Fruit fly (Drosophila melanogaster): ENCODE results near the gene CG11723.

Gene CG11723

DNA sequence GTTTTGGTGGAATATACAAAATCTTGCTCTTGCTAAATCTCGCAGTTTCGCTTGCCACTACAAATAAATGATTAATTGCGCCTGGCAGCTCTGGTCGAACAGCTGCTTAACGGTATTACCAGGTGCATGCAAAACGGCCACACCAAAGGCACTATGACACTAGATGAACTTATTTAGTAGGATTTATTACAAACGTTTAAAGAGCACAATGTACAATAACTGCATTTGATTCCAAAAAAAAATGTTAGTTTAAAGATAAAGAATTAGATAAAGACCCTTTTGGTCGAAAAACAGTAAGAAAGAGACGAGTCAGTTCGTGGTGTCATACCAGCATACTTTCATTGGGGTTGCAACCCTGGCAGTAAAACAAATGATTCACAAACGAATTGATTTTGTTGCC, at the start of gene CG11723, which contains the start of gene Tbcd:
Gene CG11723 (minus strand): TSS at position 68 of the 400 bp plus-strand sequence.
Gene Tbcd (plus strand): TSS at position 311 of the 400 bp plus-strand sequence.
- TF ChIP-seq insv (optimal IDR thresholded peaks at IDR 0.05) (no peak), ttk (optimal IDR thresholded peaks at IDR 0.05) (no peak), Sin3A (optimal IDR thresholded peaks at IDR 0.05) (no peak), Myc (optimal IDR thresholded peaks at IDR 0.05) (no peak), h (optimal IDR thresholded peaks at IDR 0.05) (no peak), psq (optimal IDR thresholded peaks at IDR 0.05) (no peak)

- TF ChIP-seq h (optimal IDR thresholded peaks at IDR 0.05) (no peak), Sin3A (optimal IDR thresholded peaks at IDR 0.05) (no peak), insv (optimal IDR thresholded peaks at IDR 0.05) (no peak), Myc (optimal IDR thresholded peaks at IDR 0.05) (no peak), ttk (optimal IDR thresholded peaks at IDR 0.05) (no peak), psq (optimal IDR thresholded peaks at IDR 0.05) (no peak)
These were observed 48.3 kb upstream of the CG11723 start for dm6 chr2L:2195328-2195727.

DNA sequence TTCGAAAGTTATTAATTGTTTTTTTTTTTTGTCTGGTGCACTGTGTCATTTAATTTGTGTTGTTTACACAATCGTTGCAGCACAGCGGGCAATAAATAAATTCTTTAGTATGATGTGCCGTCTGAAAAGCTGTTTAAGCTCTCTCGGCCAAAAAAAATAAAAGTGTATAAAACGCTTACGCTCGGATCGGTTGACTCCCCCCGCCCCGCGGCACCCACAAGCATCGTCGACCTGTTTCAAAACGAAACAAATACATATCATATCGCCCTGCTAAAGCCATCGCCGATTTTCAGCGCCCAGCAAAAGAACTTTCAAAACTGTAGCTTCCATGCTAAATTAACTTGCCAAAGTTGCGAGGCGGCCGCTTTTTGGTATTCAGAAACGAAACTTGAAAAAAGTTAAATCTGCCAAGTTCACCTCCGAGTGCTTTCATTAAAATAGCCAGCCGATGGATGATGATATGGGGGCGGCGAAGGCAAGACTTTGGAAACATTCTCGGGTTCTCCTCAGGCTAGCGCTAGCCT, 47.3 kb upstream of the CG11723 start:
- TF ChIP-seq h (optimal IDR thresholded peaks at IDR 0.05) = peak; percentile 32
- TF ChIP-seq ttk (optimal IDR thresholded peaks at IDR 0.05) = no peak
- no peak for TF ChIP-seq Myc (optimal IDR thresholded peaks at IDR 0.05)
- peak; percentile 22 for TF ChIP-seq insv (optimal IDR thresholded peaks at IDR 0.05)
- no peak for TF ChIP-seq Sin3A (optimal IDR thresholded peaks at IDR 0.05)

- no peak for TF ChIP-seq Sin3A (optimal IDR thresholded peaks at IDR 0.05)
- TF ChIP-seq ttk (optimal IDR thresholded peaks at IDR 0.05) = no peak
- no peak for TF ChIP-seq psq (optimal IDR thresholded peaks at IDR 0.05)
- no peak for TF ChIP-seq insv (optimal IDR thresholded peaks at IDR 0.05)
- no peak for TF ChIP-seq h (optimal IDR thresholded peaks at IDR 0.05)
- TF ChIP-seq Myc (optimal IDR thresholded peaks at IDR 0.05) = no peak
These were observed 46.3 kb upstream of the CG11723 start for dm6 chr2L:2193357-2193780.

DNA sequence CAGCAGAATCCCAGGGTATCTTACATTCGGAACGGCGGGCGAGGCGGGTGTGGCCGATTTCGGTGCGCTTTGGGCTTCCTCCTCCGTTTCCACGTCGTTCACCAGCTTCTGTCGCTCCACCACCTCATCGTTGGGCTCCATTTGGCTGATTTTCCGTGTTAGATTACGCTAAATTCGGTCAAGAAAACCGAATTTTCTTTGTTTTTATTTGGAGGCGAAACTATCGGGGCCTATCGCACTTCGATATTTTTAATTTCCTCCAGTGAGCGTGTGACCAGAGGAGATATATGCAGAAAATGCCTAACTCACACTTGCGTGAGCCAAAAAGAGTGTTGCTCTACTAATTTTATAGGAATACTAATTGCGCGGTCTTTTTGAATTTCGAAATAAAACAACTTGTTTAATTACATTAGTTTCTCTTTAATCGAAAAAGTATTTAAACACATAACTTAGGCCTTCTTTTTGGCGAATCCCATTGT, 45.1 kb upstream of the CG11723 start, which contains the start of gene CG10874:
Gene CG10874 (minus strand): TSS at position 264 of the 479 bp plus-strand sequence.
- TF ChIP-seq insv (optimal IDR thresholded peaks at IDR 0.05) = no peak
- no peak for TF ChIP-seq ttk (optimal IDR thresholded peaks at IDR 0.05)
- TF ChIP-seq h (optimal IDR thresholded peaks at IDR 0.05) = no peak
- TF ChIP-seq Myc (optimal IDR thresholded peaks at IDR 0.05) = no peak
- TF ChIP-seq psq (optimal IDR thresholded peaks at IDR 0.05) = no peak
- no peak for TF ChIP-seq Sin3A (optimal IDR thresholded peaks at IDR 0.05)

dm6 chr2L:2191404-2191803, 44.3 kb upstream of the CG11723 start:
- TF ChIP-seq Sin3A (optimal IDR thresholded peaks at IDR 0.05) (no peak), Myc (optimal IDR thresholded peaks at IDR 0.05) (no peak), insv (optimal IDR thresholded peaks at IDR 0.05) (no peak), psq (optimal IDR thresholded peaks at IDR 0.05) (no peak), ttk (optimal IDR thresholded peaks at IDR 0.05) (no peak), h (optimal IDR thresholded peaks at IDR 0.05) (no peak)

- no peak for TF ChIP-seq h (optimal IDR thresholded peaks at IDR 0.05)
- no peak for TF ChIP-seq psq (optimal IDR thresholded peaks at IDR 0.05)
- TF ChIP-seq Sin3A (optimal IDR thresholded peaks at IDR 0.05) = no peak
These were observed 43.6 kb upstream of the CG11723 start for dm6 chr2L:2190684-2191083.

- no peak for TF ChIP-seq ttk (optimal IDR thresholded peaks at IDR 0.05)
- TF ChIP-seq psq (optimal IDR thresholded peaks at IDR 0.05) = no peak
- no peak for TF ChIP-seq Myc (optimal IDR thresholded peaks at IDR 0.05)
- no peak for TF ChIP-seq h (optimal IDR thresholded peaks at IDR 0.05)
- no peak for TF ChIP-seq Sin3A (optimal IDR thresholded peaks at IDR 0.05)
- TF ChIP-seq insv (optimal IDR thresholded peaks at IDR 0.05) = no peak
These were observed 42.0 kb upstream of the CG11723 start for dm6 chr2L:2189100-2189499.

- TF ChIP-seq insv (optimal IDR thresholded peaks at IDR 0.05) = no peak
- TF ChIP-seq Myc (optimal IDR thresholded peaks at IDR 0.05) = no peak
- no peak for TF ChIP-seq h (optimal IDR thresholded peaks at IDR 0.05)
- TF ChIP-seq Sin3A (optimal IDR thresholded peaks at IDR 0.05) = no peak
- TF ChIP-seq ttk (optimal IDR thresholded peaks at IDR 0.05) = no peak
- no peak for TF ChIP-seq psq (optimal IDR thresholded peaks at IDR 0.05)
These were observed 40.3 kb upstream of the CG11723 start for dm6 chr2L:2187411-2187810.

DNA sequence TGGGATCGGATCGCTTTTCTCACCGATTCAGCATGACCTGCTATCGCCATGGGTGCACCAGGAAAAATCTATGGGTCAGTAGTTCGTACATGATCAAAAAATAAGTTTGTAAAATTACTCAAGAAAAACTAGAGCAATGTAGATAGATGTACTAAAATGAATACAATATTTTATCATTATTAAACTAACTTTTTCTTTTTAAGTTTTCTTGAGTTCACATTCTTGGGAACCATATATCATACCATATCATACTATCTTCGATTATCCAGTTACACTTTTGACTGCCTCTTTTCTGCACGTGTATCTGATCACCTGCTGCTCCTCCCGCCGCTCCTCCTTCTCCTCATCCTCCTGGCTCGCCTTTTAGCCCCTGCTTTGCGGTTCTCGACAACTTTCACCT, 38.3 kb upstream of the CG11723 start:
- TF ChIP-seq insv (optimal IDR thresholded peaks at IDR 0.05) (no peak), psq (optimal IDR thresholded peaks at IDR 0.05) (no peak), Sin3A (optimal IDR thresholded peaks at IDR 0.05) (no peak), Myc (optimal IDR thresholded peaks at IDR 0.05) (no peak), ttk (optimal IDR thresholded peaks at IDR 0.05) (no peak), h (optimal IDR thresholded peaks at IDR 0.05) (no peak)

DNA sequence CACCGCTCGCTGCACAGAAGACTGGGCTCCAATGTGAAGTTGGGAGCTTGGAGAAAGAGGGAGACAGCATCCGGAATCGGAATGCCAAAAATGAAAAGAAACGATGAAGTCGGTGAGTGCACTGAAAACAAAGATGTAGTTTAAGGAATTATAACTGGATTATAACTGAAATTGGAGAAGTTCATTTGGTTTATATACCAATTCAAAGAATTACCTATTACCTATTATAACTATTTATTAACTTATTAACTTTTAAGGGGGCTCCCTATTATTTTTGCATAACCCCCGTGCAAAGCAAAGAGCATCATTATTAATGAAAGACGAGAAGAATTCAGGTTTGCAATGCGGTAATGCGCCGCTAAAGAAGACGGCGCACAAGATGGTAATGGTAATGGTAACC, 37.6 kb upstream of the CG11723 start:
- no peak for TF ChIP-seq psq (optimal IDR thresholded peaks at IDR 0.05)

dm6 chr2L:2184129-2184528, 37.1 kb upstream of the CG11723 start:
- TF ChIP-seq psq (optimal IDR thresholded peaks at IDR 0.05) (no peak), Sin3A (optimal IDR thresholded peaks at IDR 0.05) (no peak), insv (optimal IDR thresholded peaks at IDR 0.05) (no peak), Myc (optimal IDR thresholded peaks at IDR 0.05) (no peak), ttk (optimal IDR thresholded peaks at IDR 0.05) (no peak), h (optimal IDR thresholded peaks at IDR 0.05) (no peak)

DNA sequence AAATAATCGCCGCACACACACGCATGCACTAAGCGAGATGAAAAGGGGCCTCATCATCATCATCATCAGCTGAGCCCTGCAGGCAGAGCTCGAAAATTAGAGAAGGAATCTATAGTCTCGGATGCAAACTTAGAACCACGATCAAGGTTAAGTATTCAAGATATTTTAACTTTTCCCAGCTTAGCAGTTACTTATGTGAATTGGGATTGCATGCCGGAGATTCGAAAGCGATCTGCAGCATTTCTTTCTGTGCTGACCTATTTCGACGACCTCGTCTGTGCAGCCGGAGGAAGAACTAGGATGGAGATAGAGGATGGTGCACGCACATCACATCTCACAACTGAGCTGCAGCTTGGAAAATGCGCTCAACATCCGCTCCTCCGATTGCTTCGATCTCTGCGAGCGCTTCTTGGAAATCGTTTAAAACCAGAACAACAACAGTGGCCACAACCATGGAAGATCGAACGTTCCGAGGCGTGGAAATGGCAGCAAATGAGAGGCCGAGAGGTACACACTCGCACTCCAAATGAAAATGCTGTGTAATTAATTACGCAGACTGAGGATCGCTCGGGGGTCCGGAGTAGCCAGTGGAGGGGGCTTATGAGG, 35.8 kb upstream of the CG11723 start:
- TF ChIP-seq Sin3A (optimal IDR thresholded peaks at IDR 0.05) = no peak
- TF ChIP-seq psq (optimal IDR thresholded peaks at IDR 0.05) = no peak
- no peak for TF ChIP-seq h (optimal IDR thresholded peaks at IDR 0.05)
- TF ChIP-seq insv (optimal IDR thresholded peaks at IDR 0.05) = no peak
- no peak for TF ChIP-seq ttk (optimal IDR thresholded peaks at IDR 0.05)
- TF ChIP-seq Myc (optimal IDR thresholded peaks at IDR 0.05) = no peak

All from Kc167 (cell line).